Fruit fly (Drosophila melanogaster) whole organism, embryonic: Measurements from ENCODE around the gene gkt.
A peak's percentile ranks its signal among the peaks of the same experiment; 100 is the strongest.
"Not testable (repeated sequence)": the region's sequence is repeated elsewhere in the genome, so short reads cannot be mapped to it uniquely, and the experiment has no call there.

Experiments used
- BEAF-32 ChIP-seq: fragments of 200-800 bp; sonication (Bioruptor generic); optimal IDR thresholded peaks from 3 replicates; lab custom pipeline; 2017; ENCODE audit warnings: missing biosample characterization, missing genetic modification characterization, mild to moderate bottlenecking, moderate library complexity, missing genetic modification reagents
- CG13296 ChIP-seq: fragments of 200-800 bp; sonication (Bioruptor generic); optimal IDR thresholded peaks from 3 replicates; lab custom pipeline; 2018; ENCODE audit warnings: missing biosample characterization, mild to moderate bottlenecking, missing genetic modification characterization
- CG14860 ChIP-seq: fragments of 200-800 bp; sonication (Bioruptor generic); IDR thresholded peaks from 3 replicates; pipeline ENCODE4 v1.3.6; 2022; ENCODE audit warnings: missing biosample characterization, missing genetic modification characterization; ENCODE audit not compliant: partially characterized antibody
- CG17186 ChIP-seq: fragments of 200-800 bp; sonication (Bioruptor generic); optimal IDR thresholded peaks from 3 replicates; lab custom pipeline; 2017; ENCODE audit warnings: missing biosample characterization, missing genetic modification reagents, missing genetic modification characterization
- CG2889 ChIP-seq: fragments of 200-800 bp; sonication (Bioruptor generic); IDR thresholded peaks from 3 replicates; pipeline ENCODE4 v1.3.6; 2022; ENCODE audit warnings: missing biosample characterization, missing genetic modification characterization
- CG3065 ChIP-seq: fragments of 200-800 bp; sonication (Bioruptor generic); optimal IDR thresholded peaks from 2 replicates; lab custom pipeline; 2016; ENCODE audit warnings: missing biosample characterization, missing genetic modification characterization
- CG31388 ChIP-seq: fragments of 200-800 bp; sonication (Bioruptor generic); optimal IDR thresholded peaks from 2 replicates; lab custom pipeline; 2016; ENCODE audit warnings: missing biosample characterization, missing genetic modification characterization
- CG34376 ChIP-seq: fragments of 200-800 bp; sonication (Bioruptor generic); optimal IDR thresholded peaks from 2 replicates; lab custom pipeline; 2018; ENCODE audit warnings: missing biosample characterization, mild to moderate bottlenecking, missing genetic modification characterization
- CG34422 ChIP-seq: fragments of 200-800 bp; sonication (Bioruptor generic); IDR thresholded peaks from 3 replicates; pipeline ENCODE4 v1.3.6; 2022; ENCODE audit warnings: missing biosample characterization, missing genetic modification characterization
- CG4617 ChIP-seq: fragments of 200-800 bp; sonication (Bioruptor generic); optimal IDR thresholded peaks from 3 replicates; lab custom pipeline; 2016; ENCODE audit warnings: missing biosample characterization, missing genetic modification characterization, borderline replicate concordance
- CG8290 ChIP-seq, 3 experiments: fragments of 200-800 bp; sonication (Bioruptor generic); optimal IDR thresholded peaks; 2 replicates each; lab custom pipeline; 2016 to 2019; ENCODE audit warnings: missing biosample characterization in 3 of 3, missing genetic modification characterization in 3 of 3, mild to moderate bottlenecking in 2 of 3, moderate library complexity in 1 of 3
- CG8359 ChIP-seq: fragments of 200-800 bp; sonication (Bioruptor generic); optimal IDR thresholded peaks from 2 replicates; lab custom pipeline; 2017; ENCODE audit warnings: missing biosample characterization, mild to moderate bottlenecking, missing genetic modification characterization, borderline replicate concordance
- CG9797 ChIP-seq: fragments of 200-800 bp; sonication (Bioruptor generic); optimal IDR thresholded peaks from 3 replicates; lab custom pipeline; 2018; ENCODE audit warnings: missing biosample characterization, mild to moderate bottlenecking, missing genetic modification characterization
- CTCF ChIP-seq: fragments of 200-800 bp; sonication (Bioruptor generic); optimal IDR thresholded peaks from 2 replicates; lab custom pipeline; 2017; ENCODE audit warnings: missing biosample characterization, mild to moderate bottlenecking, missing genetic modification characterization, moderate library complexity
- Dfd ChIP-seq, 2 experiments: fragments of >200 bp; optimal IDR thresholded peaks; 2 replicates each; lab custom pipeline; 2017; ENCODE audit warnings: missing biosample characterization in 2 of 2, missing genetic modification characterization in 2 of 2
- Dip2 ChIP-seq: fragments of 200-800 bp; sonication (Bioruptor generic); IDR thresholded peaks from 2 replicates; pipeline ENCODE4 v1.3.6; 2022; ENCODE audit warnings: missing biosample characterization, missing genetic modification characterization
- Dp ChIP-seq: fragments of 200-800 bp; sonication (Bioruptor generic); optimal IDR thresholded peaks from 2 replicates; lab custom pipeline; 2018; ENCODE audit warnings: missing biosample characterization, mild to moderate bottlenecking, missing genetic modification characterization, moderate library complexity
- Elba2 ChIP-seq: fragments of 200-800 bp; sonication (Bioruptor generic); optimal IDR thresholded peaks from 3 replicates; lab custom pipeline; 2016; ENCODE audit warnings: missing biosample characterization, missing genetic modification characterization
- Fer1 ChIP-seq: fragments of 200-800 bp; sonication (Bioruptor generic); optimal IDR thresholded peaks from 2 replicates; lab custom pipeline; 2017; ENCODE audit warnings: missing biosample characterization, mild to moderate bottlenecking, missing genetic modification characterization
- Hr78 ChIP-seq, 2 experiments: fragments of 200-800 bp in 1 of 2; fragments of >200 bp in 1 of 2; sonication (Bioruptor generic) in 1 of 2; optimal IDR thresholded peaks; 2 replicates each; lab custom pipeline; 2017 to 2019; ENCODE audit warnings: missing biosample characterization in 2 of 2, missing genetic modification characterization in 2 of 2, mild to moderate bottlenecking in 1 of 2, moderate library complexity in 1 of 2
- Jarid2 ChIP-seq: fragments of 200-800 bp; sonication (Bioruptor generic); optimal IDR thresholded peaks from 3 replicates; lab custom pipeline; 2017; ENCODE audit warnings: mild to moderate bottlenecking, missing biosample characterization, missing genetic modification reagents, missing genetic modification characterization
- MESR4 ChIP-seq: fragments of 200-800 bp; sonication (Bioruptor generic); optimal IDR thresholded peaks from 2 replicates; lab custom pipeline; 2018; ENCODE audit warnings: missing biosample characterization, mild to moderate bottlenecking, missing genetic modification characterization, moderate library complexity
- Med ChIP-seq: fragments of 200-800 bp; sonication (Bioruptor generic); peaks from one replicate; lab custom pipeline; 2016; ENCODE audit warnings: missing biosample characterization, missing genetic modification characterization, mild to moderate bottlenecking, inconsistent platforms, moderate library complexity
- YL-1 ChIP-seq: fragments of 200-800 bp; sonication (Bioruptor generic); optimal IDR thresholded peaks from 3 replicates; lab custom pipeline; 2017; ENCODE audit warnings: missing biosample characterization, mild to moderate bottlenecking, missing genetic modification characterization
- chinmo ChIP-seq: fragments of 200-800 bp; sonication (Bioruptor generic); IDR thresholded peaks from 4 replicates; pipeline ENCODE4 v1.3.6; 2022; ENCODE audit warnings: missing biosample characterization, missing genetic modification characterization; ENCODE audit not compliant: partially characterized antibody
- croc ChIP-seq: fragments of 200-800 bp; sonication (Bioruptor generic); conservative IDR thresholded peaks from 3 replicates; pipeline ENCODE4 v1.3.6; 2022; ENCODE audit warnings: missing biosample characterization, missing genetic modification characterization
- crp ChIP-seq, 2 experiments: fragments of 200-800 bp; sonication (Bioruptor generic); optimal IDR thresholded peaks; 2 replicates in 1 of 2; 3 replicates in 1 of 2; lab custom pipeline; 2017; ENCODE audit warnings: missing biosample characterization in 2 of 2, missing genetic modification characterization in 2 of 2, mild to moderate bottlenecking in 1 of 2, moderate library complexity in 1 of 2
- eve ChIP-seq, 2 experiments: fragments of >200 bp; optimal IDR thresholded peaks; 2 replicates each; lab custom pipeline; 2017; ENCODE audit warnings: missing biosample characterization in 2 of 2, missing genetic modification characterization in 2 of 2
- ewg ChIP-seq: fragments of 200-800 bp; sonication (Bioruptor generic); optimal IDR thresholded peaks from 3 replicates; lab custom pipeline; 2017; ENCODE audit warnings: mild to moderate bottlenecking, missing biosample characterization, missing genetic modification reagents, missing genetic modification characterization
- gfzf ChIP-seq: fragments of 200-800 bp; sonication (Bioruptor generic); optimal IDR thresholded peaks from 2 replicates; lab custom pipeline; 2016; ENCODE audit warnings: missing biosample characterization, mild to moderate bottlenecking, missing genetic modification characterization, moderate library complexity
- lov ChIP-seq, 2 experiments: fragments of 200-800 bp in 1 of 2; fragments of >200 bp in 1 of 2; sonication (Bioruptor generic) in 1 of 2; IDR thresholded peaks in 1 of 2; optimal IDR thresholded peaks in 1 of 2; 2 replicates in 1 of 2; 3 replicates in 1 of 2; pipeline versions ENCODE4 v1.3.6 to Lab custom; 2017 to 2022; ENCODE audit warnings: missing biosample characterization in 1 of 2, missing genetic modification characterization in 1 of 2
- mirr ChIP-seq: fragments of 200-800 bp; sonication (Bioruptor generic); optimal IDR thresholded peaks from 3 replicates; lab custom pipeline; 2018; ENCODE audit warnings: missing biosample characterization, mild to moderate bottlenecking, missing genetic modification characterization
- nom ChIP-seq: fragments of 200-800 bp; sonication (Bioruptor generic); optimal IDR thresholded peaks from 2 replicates; lab custom pipeline; 2017; ENCODE audit warnings: missing biosample characterization, missing genetic modification characterization, mild to moderate bottlenecking, moderate library complexity, missing genetic modification reagents
- p53 ChIP-seq: fragments of 200-800 bp; sonication (Bioruptor generic); optimal IDR thresholded peaks from 2 replicates; lab custom pipeline; 2016; ENCODE audit warnings: missing biosample characterization, missing genetic modification characterization
- pzg ChIP-seq: fragments of 200-800 bp; sonication (Bioruptor generic); optimal IDR thresholded peaks from 3 replicates; lab custom pipeline; 2018; ENCODE audit warnings: missing biosample characterization, mild to moderate bottlenecking, missing genetic modification characterization, moderate library complexity
- ranshi ChIP-seq: fragments of 200-800 bp; sonication (Bioruptor generic); IDR thresholded peaks from 2 replicates; pipeline ENCODE4 v1.3.6; 2022; ENCODE audit warnings: missing biosample characterization, missing genetic modification characterization
- repo ChIP-seq: fragments of 200-800 bp; sonication (Bioruptor generic); optimal IDR thresholded peaks from 2 replicates; lab custom pipeline; 2016; ENCODE audit warnings: missing biosample characterization, missing genetic modification characterization
- sd ChIP-seq: fragments of 200-800 bp; sonication (Bioruptor generic); optimal IDR thresholded peaks from 3 replicates; lab custom pipeline; 2018; ENCODE audit warnings: missing biosample characterization, mild to moderate bottlenecking, missing genetic modification characterization, moderate library complexity
- sens ChIP-seq: fragments of 200-800 bp; sonication (Bioruptor generic); peaks from one replicate; lab custom pipeline; 2016; ENCODE audit warnings: missing biosample characterization, missing genetic modification characterization
- sob ChIP-seq: fragments of 200-800 bp; sonication (Bioruptor generic); IDR thresholded peaks from 2 replicates; pipeline ENCODE4 v1.3.6; 2022; ENCODE audit warnings: missing biosample characterization, missing genetic modification characterization
- sqz ChIP-seq: fragments of 200-800 bp; sonication (Bioruptor generic); optimal IDR thresholded peaks from 3 replicates; lab custom pipeline; 2018; ENCODE audit warnings: missing biosample characterization, mild to moderate bottlenecking, missing genetic modification characterization
- sug ChIP-seq: fragments of 200-800 bp; optimal IDR thresholded peaks from 2 replicates; lab custom pipeline; 2019; ENCODE audit warnings: missing biosample characterization, mild to moderate bottlenecking, missing genetic modification characterization, moderate library complexity
- toy ChIP-seq: fragments of 200-800 bp; sonication (Bioruptor generic); IDR thresholded peaks from 2 replicates; pipeline ENCODE4 v1.3.6; 2022; ENCODE audit warnings: missing biosample characterization, missing genetic modification characterization
- zen2 ChIP-seq: fragments of 200-800 bp; sonication (Bioruptor generic); IDR thresholded peaks from 3 replicates; pipeline ENCODE4 v1.3.6; 2022; ENCODE audit warnings: missing biosample characterization, missing genetic modification characterization; ENCODE audit not compliant: partially characterized antibody

The gkt gene

DNA sequence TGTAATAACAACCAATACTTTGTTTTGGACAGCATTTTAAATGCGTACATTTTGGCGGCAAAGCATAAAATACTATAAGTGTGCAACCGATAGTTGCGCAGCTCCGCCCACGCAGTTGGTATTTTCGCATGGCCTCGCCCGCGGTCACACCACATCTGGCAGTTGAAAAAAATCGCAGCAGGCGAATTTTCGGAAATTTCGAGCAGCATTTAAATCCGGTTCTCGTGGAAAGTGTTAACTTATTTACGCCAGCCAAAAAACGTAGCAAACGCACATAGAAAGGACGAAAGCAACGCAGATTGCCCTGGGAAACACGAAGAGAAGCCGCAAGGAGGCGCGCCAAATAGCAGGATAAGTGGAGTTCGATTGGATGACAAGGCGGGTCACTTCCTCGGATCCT, 3.7 kb downstream of the gkt start, which contains the start of gene Hydr2:
TSS of gene Hydr2 (plus strand) at position 156 of the 400 bp plus-strand sequence.
- TF ChIP-seq CG17186 (GFP tag; lab: Kevin White, UChicago) (peak; percentile 12), pzg (GFP tag; lab: Kevin White, UChicago) (peak; percentile 36), YL-1 (GFP tag; lab: Kevin White, UChicago) (peak; percentile 34), Jarid2 (GFP tag; lab: Kevin White, UChicago) (peak; percentile 72), CG9797 (peak; percentile 25), Dp (GFP tag; lab: Kevin White, UChicago) (peak; percentile 33), sens (GFP tag; lab: Kevin White, UChicago) (peak; percentile 27), nom (GFP tag; lab: Kevin White, UChicago) (peak; percentile 25), BEAF-32 (GFP tag; lab: Kevin White, UChicago) (peak; percentile 46), sqz (peak; percentile 78), Med (GFP tag; lab: Kevin White, UChicago) (peak; percentile 11), MESR4 (GFP tag; lab: Kevin White, UChicago) (peak; percentile 70), Fer1 (GFP tag; lab: Kevin White, UChicago) (peak; percentile 24), CG8290 (tag; optimal IDR thresholded peaks at IDR 0.05; lab: Kevin White, UChicago) (peak in 1 of 2 experiments; percentile 17), ewg (GFP tag; lab: Kevin White, UChicago) (peak; percentile 59), CG4617 (GFP tag; lab: Kevin White, UChicago) (peak; percentile 16), gfzf (peak; percentile 54)
- not testable (repeated sequence) for TF ChIP-seq CG8290 (GFP tag; optimal IDR thresholded peaks at IDR 0.05; lab: Kevin White, UChicago)

DNA sequence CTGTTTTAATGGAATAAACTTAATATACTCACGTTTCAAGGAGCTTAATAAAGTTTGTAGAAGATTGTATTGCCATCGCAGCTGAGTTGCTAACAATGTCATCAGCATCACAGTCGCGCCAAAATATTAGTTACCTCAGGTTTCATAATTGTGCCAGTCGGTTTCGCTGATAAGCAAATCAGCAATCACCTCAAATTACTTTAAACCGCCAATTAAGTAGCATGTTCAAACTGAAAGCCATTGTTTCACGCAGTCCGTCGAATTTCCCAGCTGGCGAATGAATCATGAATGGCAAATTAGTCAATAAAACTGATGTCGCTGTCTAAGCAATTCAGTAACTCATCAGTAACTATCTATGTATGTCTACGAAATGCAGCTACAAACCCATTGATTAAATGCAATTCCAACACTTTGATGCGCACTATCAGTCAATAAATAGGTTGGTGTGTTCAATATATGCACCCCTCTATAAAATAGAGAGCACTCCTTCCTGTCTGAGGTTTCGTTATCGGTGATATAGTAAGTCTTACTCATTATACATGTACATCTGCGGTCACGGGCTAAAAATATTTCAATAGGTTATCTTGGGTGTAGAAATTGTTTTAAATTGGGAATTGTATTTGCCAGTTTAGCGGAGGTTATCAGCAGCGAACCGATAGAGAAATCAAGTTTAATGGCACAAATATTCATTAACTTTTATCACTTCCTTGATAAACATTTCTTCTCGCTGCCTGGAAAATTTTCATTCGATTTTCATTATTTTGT, 4.7 kb downstream of the gkt start:
- TF ChIP-seq CG8359 (GFP tag; lab: Kevin White, UChicago) (no peak), p53 (no peak), CG31388 (GFP tag; lab: Kevin White, UChicago) (no peak), CG2889 (no peak), croc (no peak), Elba2 (no peak), sob (no peak), Hr78 (GFP tag; optimal IDR thresholded peaks at IDR 0.05; lab: Kevin White, UChicago) (peak in 1 of 2 experiments; percentile 20), CG34376 (GFP tag; lab: Kevin White, UChicago) (peak; percentile 53), CTCF (GFP tag; lab: Kevin White, UChicago) (no peak), eve (GFP tag; optimal IDR thresholded peaks at IDR 0.05; lab: Kevin White, UChicago) (peak in 1 of 2 experiments; percentile 26)

DNA sequence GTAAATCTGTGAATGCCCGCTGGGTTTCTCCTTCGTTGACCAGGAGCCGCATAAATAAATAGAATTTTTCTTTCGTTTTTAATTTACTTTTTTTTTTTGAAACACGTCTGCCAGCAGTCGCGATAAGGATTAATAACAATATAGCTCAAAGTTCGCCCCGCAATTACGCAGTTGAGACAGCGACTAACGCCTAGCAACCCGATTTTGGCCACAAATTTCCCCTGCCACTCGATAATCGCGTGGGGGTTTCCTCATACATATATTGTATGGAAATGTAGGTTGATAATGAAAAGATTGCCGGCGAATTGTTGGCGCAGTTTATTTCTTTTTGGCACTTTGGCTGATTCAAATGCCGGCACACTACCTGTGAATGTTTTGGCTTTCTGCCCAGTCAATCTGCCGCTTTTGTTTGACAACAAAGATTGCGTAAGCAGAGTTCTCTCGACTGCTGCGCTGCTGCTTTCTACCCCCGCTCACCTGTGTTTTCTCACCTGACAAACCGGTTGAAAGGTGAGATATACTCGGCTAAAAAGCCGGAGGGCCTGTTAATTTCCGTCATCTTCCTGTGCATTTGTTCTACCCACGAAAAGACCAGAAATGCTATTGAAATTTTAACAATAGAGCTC, 5.4 kb downstream of the gkt start:
- TF ChIP-seq mirr (GFP tag; lab: Kevin White, UChicago) (peak; percentile 24), CG3065 (GFP tag; lab: Kevin White, UChicago) (no peak), sug (peak; percentile 36), toy (GFP tag; lab: Robert Waterston, UW) (no peak), CG34422 (no peak; the same call in 2 of the 3 replicates), sd (tag; lab: Kevin White, UChicago) (peak; percentile 10), CG34376 (GFP tag; lab: Kevin White, UChicago) (peak; percentile 47), Dip2 (no peak), chinmo (GFP tag; lab: Robert Waterston, UW) (0 out of 4 replicates have a peak, but pooled peaks have one; percentile 51), repo (GFP tag; lab: Kevin White, UChicago) (no peak), lov (optimal IDR thresholded peaks at IDR 0.05; lab: Kevin White, UChicago) (no peak), lov (GFP tag; IDR thresholded peaks at IDR 0.05; lab: Robert Waterston, UW) (0 out of 3 replicates have a peak, but pooled peaks have one; percentile 22), crp (GFP tag; optimal IDR thresholded peaks at IDR 0.05; lab: Kevin White, UChicago) (no peak), CG13296 (GFP tag; lab: Kevin White, UChicago) (no peak), CG14860 (GFP tag; lab: Robert Waterston, UW) (0 out of 3 replicates have a peak, but pooled peaks have one; percentile 24), Dfd (GFP tag; optimal IDR thresholded peaks at IDR 0.05; lab: Kevin White, UChicago) (no peak), ranshi (GFP tag; lab: Robert Waterston, UW) (no peak), zen2 (no peak)
